Worm (Caenorhabditis elegans): ENCODE data around the gene dnj-20.

DNA sequence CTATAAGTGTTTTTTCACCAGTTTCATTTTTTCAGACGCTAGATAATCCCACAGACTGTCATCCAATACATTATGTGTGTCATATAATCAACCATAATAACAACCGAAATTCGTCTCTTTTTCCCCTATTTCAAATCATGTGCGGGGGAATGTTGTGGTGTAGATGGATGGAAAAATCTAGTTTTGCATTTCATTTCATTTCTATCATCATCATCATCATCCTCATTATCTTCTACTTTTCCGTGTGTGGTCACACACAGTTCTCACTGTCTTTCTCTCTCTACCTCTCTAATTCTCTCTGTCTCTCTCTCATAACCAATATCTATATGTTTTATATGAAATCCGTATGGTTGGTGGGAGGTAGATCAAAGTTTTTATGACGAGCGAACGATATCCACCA is 50.6 kb downstream of the dnj-20 start:
- TF ChIP-seq pqm-1 (tag; optimal IDR thresholded peaks at IDR 0.05), result no peak
- no peak for TF ChIP-seq snpc-4 (tag; optimal IDR thresholded peaks at IDR 0.05)
- no peak for TF ChIP-seq nhr-84 (tag; optimal IDR thresholded peaks at IDR 0.05)
- TF ChIP-seq aly-2 (tag; optimal IDR thresholded peaks at IDR 0.05), result no peak
- TF ChIP-seq dpl-1 (GFP tag; optimal IDR thresholded peaks at IDR 0.05), result no peak
- no peak for TF ChIP-seq mdl-1 (tag; optimal IDR thresholded peaks at IDR 0.05)
- TF ChIP-seq nhr-12 (tag; optimal IDR thresholded peaks at IDR 0.05), result no peak
- TF ChIP-seq aha-1 (tag; optimal IDR thresholded peaks at IDR 0.05), result no peak
- no peak for TF ChIP-seq unc-62 (GFP tag; optimal IDR thresholded peaks at IDR 0.05)

Data from whole organism, L1 larva.